Worm (Caenorhabditis elegans) whole organism, mixed stage, embryonic: ENCODE data around the gene K02B7.3.

Experiments used
- M03D4.4 ChIP-seq: sonication (generic microtip); optimal IDR thresholded peaks from 2 replicates; lab custom pipeline; 2017; ENCODE audit warnings: mild to moderate bottlenecking, missing genetic modification characterization, missing compliant biosample characterization
- blmp-1 ChIP-seq: fragments of 150-350 bp; optimal IDR thresholded peaks from 2 replicates; lab custom pipeline; 2014; ENCODE audit warnings: missing biosample characterization, missing genetic modification characterization
- ces-1 ChIP-seq: fragments of 150-350 bp; optimal IDR thresholded peaks from 2 replicates; lab custom pipeline; 2014; ENCODE audit warnings: missing biosample characterization, missing genetic modification reagents, missing genetic modification characterization
- elt-3 ChIP-seq: fragments of 150-350 bp; optimal IDR thresholded peaks from 2 replicates; lab custom pipeline; 2014; ENCODE audit warnings: missing biosample characterization, missing genetic modification characterization
- mep-1 ChIP-seq: fragments of 150-350 bp; optimal IDR thresholded peaks from 2 replicates; lab custom pipeline; 2017; ENCODE audit warnings: missing biosample characterization, missing genetic modification reagents, missing genetic modification characterization, inconsistent platforms
- nhr-12 ChIP-seq: fragments of 150-350 bp; optimal IDR thresholded peaks from 2 replicates; lab custom pipeline; 2014; ENCODE audit warnings: missing biosample characterization, missing genetic modification characterization
- nhr-237 ChIP-seq: fragments of 150-350 bp; optimal IDR thresholded peaks from 2 replicates; lab custom pipeline; 2014; ENCODE audit warnings: missing biosample characterization, missing genetic modification characterization
- nhr-28 ChIP-seq: fragments of 150-350 bp; optimal IDR thresholded peaks from 2 replicates; lab custom pipeline; 2014; ENCODE audit warnings: missing biosample characterization, missing genetic modification characterization
- nhr-76 ChIP-seq: sonication (generic microtip); optimal IDR thresholded peaks from 2 replicates; lab custom pipeline; 2017; ENCODE audit warnings: missing biosample characterization, missing genetic modification characterization
- pha-4 ChIP-seq: fragments of 150-350 bp; optimal IDR thresholded peaks from 2 replicates; lab custom pipeline; 2018; ENCODE audit warnings: missing biosample characterization, missing genetic modification reagents, missing genetic modification characterization
- snpc-4 ChIP-seq: fragments of 150-350 bp; optimal IDR thresholded peaks from 2 replicates; lab custom pipeline; 2014; ENCODE audit warnings: missing biosample characterization, missing genetic modification characterization
- unc-62 ChIP-seq: fragments of 150-350 bp; optimal IDR thresholded peaks from 2 replicates; lab custom pipeline; 2014; ENCODE audit warnings: missing biosample characterization, missing genetic modification reagents, missing genetic modification characterization

- TF ChIP-seq snpc-4 (tag; lab: Kevin White, UChicago) (no peak), blmp-1 (tag; lab: Kevin White, UChicago) (no peak), ces-1 (GFP tag; lab: Kevin White, UChicago) (no peak), mep-1 (tag; lab: Kevin White, UChicago) (no peak), elt-3 (no peak), nhr-76 (tag; lab: Kevin White, UChicago) (no peak), pha-4 (tag; lab: Kevin White, UChicago) (no peak), M03D4.4 (tag; lab: Kevin White, UChicago) (no peak), nhr-237 (tag; lab: Kevin White, UChicago) (no peak), nhr-28 (no peak), unc-62 (no peak), nhr-12 (tag; lab: Kevin White, UChicago) (no peak)
These were observed 30.2 kb downstream of the K02B7.3 start for ce11 chrII:14664647-14665518.
